Fruit fly (Drosophila melanogaster) whole organism, larva: ENCODE data around the gene Srp9.
A peak's percentile ranks its signal among the peaks of the same experiment; 100 is the strongest.

Source experiments
- noc ChIP-seq: fragments of 200-800 bp; sonication (Bioruptor generic); optimal IDR thresholded peaks from 3 replicates; lab custom pipeline; 2019; ENCODE audit warnings: missing biosample characterization, mild to moderate bottlenecking, missing genetic modification characterization, moderate library complexity

Srp9 gene

DNA sequence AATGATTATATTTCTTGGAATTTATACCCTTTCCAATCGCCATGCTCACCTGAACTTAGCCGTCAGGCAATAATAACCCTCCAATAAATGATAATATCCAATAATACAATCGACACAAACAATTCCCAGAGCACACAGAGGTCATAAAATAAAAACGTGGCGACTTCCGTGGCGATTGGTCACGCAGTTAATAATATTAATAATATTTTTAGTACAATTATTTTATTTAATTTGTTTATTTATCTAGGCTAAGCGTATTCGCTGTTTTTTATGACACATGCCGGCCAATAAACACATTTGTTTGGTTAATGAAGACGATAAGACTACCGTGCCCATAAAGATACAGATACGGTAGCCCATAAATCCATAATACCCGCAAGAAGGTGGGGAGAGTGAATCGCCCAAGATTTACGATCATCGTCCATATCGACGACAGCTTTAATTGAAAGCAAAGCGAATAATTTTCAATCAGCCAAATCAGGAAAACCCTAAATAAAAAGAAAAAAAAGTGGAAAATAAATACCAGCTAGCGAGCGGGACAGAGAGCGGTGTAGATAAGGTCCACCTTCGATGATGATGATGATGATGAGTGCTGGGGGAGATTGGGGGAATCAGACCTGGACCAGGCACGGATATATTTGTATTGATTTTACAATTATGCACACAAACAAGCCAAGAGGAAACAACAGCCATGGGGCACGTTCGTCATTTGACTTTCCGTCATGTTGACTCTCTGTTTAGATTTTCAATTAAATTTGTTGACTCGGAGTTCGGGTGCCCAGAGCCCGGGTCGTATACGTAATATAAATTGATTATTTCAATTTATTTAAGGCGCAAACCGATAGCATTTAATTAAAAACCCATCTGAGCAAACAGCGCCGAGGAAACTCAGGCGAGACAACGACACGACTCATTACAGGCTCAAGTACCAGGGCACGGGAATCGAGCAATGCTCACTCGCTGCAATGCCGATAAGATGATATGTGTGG is 24.8 kb downstream of the Srp9 start:
- TF ChIP-seq noc = peak; percentile 97

dm6 chr3L:7961973-7962753 is 26.0 kb downstream of the Srp9 start:
- peak; percentile 7 for TF ChIP-seq noc

- no peak for TF ChIP-seq noc
Observed at dm6 chr3L:7963022-7963421, 26.8 kb downstream of the Srp9 start.

DNA sequence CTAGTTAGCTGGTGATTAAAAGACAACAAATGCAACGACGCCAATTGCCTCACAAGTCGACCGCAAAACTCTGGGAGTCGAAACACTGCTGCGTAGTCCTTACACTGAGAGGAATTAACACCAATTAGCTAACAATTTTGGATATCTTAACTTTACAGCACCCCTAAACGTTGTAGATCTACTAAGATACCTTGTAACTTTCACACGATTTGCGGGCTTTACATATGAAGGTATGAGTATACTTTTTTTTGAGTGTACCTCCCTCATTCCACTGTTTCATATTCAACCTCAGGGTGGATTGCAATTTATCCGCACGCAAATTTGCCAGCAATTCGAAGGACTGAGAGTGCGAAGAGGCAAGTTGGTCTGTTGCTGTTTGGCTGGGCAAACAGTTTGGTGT is 27.4 kb downstream of the Srp9 start:
- no peak for TF ChIP-seq noc

DNA sequence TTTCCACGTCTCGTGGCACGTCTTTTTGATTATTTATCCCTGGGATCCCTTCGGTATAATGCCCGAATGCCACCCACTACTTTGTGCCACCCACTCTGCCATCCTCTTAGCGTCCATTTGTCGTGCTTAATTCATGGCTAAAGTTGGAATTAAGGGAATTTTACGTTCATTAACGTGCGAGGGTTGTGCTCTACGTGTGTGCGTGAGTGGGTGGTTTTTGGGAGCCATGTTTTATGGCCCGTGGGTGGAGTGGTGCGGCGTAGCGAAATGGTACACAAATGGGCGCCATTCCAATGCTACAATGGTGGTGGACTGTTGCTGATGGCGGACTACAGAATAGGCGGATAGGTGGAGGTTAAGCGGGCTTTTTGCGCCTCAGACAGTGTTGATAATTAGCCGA is 31.0 kb downstream of the Srp9 start:
- TF ChIP-seq noc = no peak

DNA sequence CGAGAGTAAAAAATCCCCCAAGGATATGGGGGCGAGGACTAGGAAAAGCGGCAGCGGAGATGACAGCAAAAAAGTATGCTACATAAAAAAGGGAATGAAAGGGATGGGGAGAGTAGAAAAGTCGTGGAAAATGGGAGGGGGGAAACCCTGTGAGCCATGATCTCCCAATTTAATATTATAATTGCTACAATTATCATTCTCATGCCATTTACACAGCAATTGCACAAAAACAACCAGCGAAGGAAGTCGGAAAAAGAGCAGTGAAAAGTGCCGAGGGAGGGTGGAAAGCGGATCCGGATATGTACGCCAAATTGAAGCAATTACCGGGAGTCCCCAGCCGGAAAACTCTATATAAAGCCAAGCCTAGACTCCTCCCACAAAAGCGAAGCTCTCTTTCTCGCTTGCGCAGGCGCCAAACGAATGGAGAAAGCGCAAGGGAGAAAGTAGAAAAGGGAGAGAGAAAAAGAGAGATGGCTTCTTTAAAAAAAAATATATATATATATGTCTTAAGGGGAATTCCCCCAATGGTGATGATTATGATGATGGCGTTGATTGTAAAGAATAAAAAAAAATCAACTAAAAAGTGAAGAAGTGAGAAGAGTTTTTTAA is 32.4 kb downstream of the Srp9 start:
- no peak for TF ChIP-seq noc

DNA sequence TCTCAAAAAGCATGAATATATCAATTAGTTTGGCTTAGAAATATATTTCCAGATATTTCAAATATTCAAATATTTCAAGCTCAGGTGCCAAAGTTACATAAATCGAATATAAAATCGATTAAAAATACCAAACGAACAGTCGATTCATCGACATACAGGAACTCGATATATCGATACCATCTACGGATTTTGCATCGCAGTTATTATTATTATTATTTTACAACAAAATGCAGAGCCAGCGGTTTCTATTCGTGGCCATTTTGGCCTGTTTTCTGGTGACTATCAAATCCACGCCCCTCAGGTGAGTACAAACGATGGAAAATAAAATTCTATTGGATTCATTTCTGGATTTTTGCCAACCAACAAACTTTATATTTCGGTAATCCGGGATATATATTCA is 34.3 kb downstream of the Srp9 start, which contains the start of gene RNaseX25:
Gene RNaseX25, plus strand, starts transcription at position 147 of the 400 bp plus-strand sequence.
- no peak for TF ChIP-seq noc

DNA sequence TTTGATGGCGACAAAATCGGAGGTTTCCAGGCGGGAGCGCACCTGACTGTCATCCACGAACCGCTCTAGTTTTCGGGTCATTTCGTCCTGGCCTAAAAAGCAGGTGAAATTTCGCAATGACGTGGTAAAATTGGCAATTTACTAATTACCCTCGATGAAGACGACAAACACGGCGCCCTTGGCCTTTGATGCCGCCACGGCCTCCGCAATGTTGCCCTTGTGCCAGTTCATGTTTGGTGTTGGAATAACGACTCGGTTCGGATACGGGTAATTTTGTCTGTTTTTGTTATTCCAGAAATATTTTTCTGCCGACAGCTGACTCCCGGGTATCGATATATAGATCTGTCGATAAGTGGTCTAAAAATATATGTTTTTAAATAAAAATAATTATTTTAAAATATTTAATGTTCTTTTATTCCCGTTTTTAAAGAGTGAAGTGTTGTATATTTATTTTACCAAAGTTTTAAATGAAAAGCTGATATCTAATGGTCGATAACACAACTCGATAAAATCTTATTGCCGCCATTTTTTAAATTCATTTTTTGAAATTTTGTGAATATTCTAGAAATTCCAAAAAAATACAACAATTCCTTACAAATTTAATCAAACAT is 38.6 kb downstream of the Srp9 start, which contains the start of gene CG8042:
Gene CG8042, minus strand, starts transcription at position 321 of the 611 bp plus-strand sequence.
- TF ChIP-seq noc = no peak

dm6 chr3L:7976081-7976483 is 39.9 kb downstream of the Srp9 start, which contains the start of the genes HP4 and CG8209:
Gene HP4 (minus strand): TSS chr3L:7976154.
Gene CG8209 (plus strand): TSS chr3L:7976406.
- peak; percentile 83 for TF ChIP-seq noc

DNA sequence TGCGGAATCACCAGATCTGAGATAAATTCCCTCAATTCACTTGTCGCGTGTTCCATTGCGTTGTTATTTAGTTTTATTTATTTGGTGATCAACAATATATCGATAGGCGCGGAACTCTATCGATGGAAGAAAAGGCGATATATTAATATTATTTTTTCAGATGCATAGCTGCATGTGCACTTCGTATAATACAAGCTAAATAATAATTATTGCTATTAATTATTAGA is 42.3 kb downstream of the Srp9 start, which contains the start of gene Pop4:
Gene Pop4, minus strand, starts transcription at position 101 of the 227 bp plus-strand sequence.
- TF ChIP-seq noc = no peak

dm6 chr3L:7978777-7979649 is 42.8 kb downstream of the Srp9 start, which contains the start of gene nmo:
Gene nmo (plus strand): TSS chr3L:7979046.
- TF ChIP-seq noc = peak; percentile 62

DNA sequence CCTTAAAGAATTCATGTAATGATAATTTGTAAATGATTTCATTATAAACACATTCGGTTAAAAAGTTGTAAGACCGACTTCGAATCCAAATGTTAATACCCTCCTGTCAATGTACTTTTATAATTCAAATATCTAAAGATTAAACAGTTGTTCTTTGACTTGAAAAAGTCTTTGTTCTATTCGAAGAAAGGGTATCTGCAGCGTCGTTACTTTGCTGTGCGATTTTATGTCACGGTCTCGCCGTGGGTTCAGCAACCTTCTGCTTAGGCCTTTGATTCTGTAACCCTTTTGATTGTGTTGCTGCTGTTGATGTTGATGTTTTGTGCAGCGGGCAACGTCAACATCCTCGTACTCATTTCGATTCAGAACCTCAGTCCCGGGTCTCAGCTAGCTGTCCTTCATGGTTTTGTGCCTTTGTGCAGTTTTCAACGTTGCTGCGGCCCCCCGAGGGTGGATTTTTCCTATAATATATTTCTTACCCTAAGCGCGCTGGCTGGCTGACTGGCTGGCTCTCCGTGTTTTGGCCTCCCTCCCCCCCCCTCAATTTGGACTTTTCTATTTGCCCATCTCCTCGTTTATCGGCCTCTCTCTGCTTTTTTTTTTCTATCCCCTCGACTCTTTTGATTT is 45.2 kb downstream of the Srp9 start:
- no peak for TF ChIP-seq noc

- no peak for TF ChIP-seq noc
Observed at dm6 chr3L:7981956-7982355, 45.8 kb downstream of the Srp9 start.

DNA sequence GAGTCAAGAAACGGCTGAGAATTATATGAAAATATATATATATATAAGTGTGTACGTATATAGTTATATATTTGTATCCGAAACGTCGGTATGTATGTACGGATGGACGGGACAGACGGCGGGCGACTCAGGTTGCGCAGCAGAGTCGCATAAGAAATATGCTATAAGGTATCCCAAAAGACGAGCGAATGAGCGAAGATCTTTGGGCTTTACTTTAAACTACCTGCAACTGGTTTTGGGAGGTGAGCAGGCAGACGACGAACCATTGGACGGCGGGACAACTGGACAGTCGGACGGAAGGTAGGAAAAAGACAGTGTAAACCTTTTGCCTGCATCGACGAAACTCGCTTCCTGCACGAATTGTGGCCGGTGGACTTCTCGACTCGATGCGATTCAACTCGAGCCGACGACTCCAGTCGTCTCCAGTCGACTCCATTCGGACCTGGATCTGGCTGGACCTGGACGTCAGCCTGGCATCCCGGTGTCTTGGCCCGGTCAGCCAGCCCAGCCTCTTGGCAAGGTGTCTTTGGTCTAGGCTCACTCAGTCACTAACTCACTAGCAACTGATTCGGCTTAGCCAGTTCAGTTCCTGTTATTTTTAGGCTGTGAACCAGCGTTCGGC is 47.5 kb downstream of the Srp9 start:
- TF ChIP-seq noc = no peak
